Fruit fly (Drosophila melanogaster) Kc167 (cell line): ENCODE measurements around the gene Ns1.

Experiments
- Myc ChIP-seq: fragments of >200 bp; optimal IDR thresholded peaks from 2 replicates; lab custom pipeline; 2017; ENCODE audit warnings: missing external identifiers
- Sin3A ChIP-seq: fragments of >200 bp; optimal IDR thresholded peaks from 2 replicates; lab custom pipeline; 2018; ENCODE audit warnings: missing external identifiers
- h ChIP-seq: fragments of >200 bp; optimal IDR thresholded peaks from 3 replicates; lab custom pipeline; 2018; ENCODE audit warnings: missing external identifiers
- insv ChIP-seq: fragments of >200 bp; optimal IDR thresholded peaks from 3 replicates; lab custom pipeline; 2018; ENCODE audit warnings: missing external identifiers
- psq ChIP-seq: fragments of >200 bp; optimal IDR thresholded peaks from 2 replicates; lab custom pipeline; 2017; ENCODE audit warnings: missing external identifiers
- ttk ChIP-seq: sonication (Bioruptor generic); optimal IDR thresholded peaks from 2 replicates; lab custom pipeline; 2017; ENCODE audit warnings: missing external identifiers

The Ns1 gene

DNA sequence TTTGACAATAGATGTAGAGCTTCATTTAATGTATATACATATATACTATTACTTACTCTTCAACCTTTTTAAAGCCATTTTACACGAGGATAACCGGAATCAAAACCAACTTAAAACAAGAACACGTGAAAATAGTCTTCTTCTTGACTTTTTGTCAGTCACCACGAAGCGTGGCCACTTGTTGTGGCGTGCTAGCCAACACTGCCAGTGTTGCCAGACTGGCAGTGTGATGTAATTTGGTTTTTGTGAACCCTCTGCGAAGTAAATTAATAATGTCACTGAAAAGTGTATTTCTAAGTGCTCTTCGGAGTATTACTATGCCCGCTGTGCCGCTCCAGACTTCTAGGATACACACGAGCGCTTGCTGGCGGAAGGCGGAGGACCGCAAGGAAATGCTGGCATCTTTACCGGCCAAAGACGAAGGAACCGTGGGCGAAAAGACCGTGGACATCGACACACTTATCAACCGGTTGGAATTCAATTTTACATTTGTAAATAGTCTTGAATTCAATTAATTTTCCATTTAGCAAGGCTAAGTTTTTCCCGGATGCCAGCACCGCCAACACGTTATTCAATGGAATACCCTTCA, at the start of gene Ns1, which contains the start of gene mRpS11:
Gene Ns1 (minus strand): TSS at position 150 of the 589 bp plus-strand sequence.
Gene mRpS11 (plus strand): TSS at position 207 of the 589 bp plus-strand sequence.
- TF ChIP-seq Sin3A (lab: Kevin White, UChicago) = no peak
- TF ChIP-seq insv (lab: Kevin White, UChicago) = no peak
- no peak for TF ChIP-seq psq (lab: Kevin White, UChicago)
- no peak for TF ChIP-seq ttk (lab: Kevin White, UChicago)
- no peak for TF ChIP-seq Myc (lab: Kevin White, UChicago)
- no peak for TF ChIP-seq h (lab: Kevin White, UChicago)

DNA sequence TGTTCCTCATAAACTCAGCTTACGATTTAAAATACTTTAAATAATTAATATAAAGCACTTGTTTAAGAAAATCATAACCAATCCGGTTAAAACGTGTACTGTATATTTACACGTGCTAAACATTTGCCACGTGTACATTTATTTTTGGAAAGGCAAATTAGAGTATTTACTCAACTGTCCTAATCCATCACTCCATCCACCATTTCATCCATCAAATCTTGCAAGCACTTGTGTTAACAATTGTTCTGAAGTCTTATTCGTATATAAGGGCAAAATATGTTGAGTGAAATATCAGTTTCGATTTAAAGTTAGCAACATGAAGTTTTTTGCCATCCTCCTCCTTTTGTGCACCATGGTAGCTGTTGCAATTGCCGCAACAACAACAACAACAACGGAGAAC, 48.8 kb upstream of the Ns1 start, which contains the start of gene CG42779:
Gene CG42779 (plus strand): TSS at position 301 of the 400 bp plus-strand sequence.
- TF ChIP-seq insv (lab: Kevin White, UChicago) (no peak), h (lab: Kevin White, UChicago) (no peak), Sin3A (lab: Kevin White, UChicago) (no peak), psq (lab: Kevin White, UChicago) (no peak), Myc (lab: Kevin White, UChicago) (no peak), ttk (lab: Kevin White, UChicago) (no peak)

DNA sequence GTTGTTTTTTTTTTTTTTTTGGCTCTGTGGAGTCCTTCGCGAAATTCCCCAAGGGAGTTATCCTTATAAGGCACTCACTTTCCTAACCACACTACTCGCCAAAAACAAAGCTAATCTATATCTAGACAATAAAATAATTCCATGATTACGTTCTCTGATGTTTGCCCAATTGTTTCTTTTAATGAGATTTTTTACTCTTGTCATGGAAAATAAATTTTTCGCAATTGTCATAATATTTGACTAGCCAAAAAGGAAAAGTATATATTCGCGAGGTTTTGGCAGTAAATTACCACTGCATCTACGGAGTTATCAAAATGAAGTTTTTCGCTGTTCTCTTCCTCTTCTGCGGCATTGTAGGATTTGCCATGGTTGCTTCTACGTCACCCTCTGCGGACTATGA, 47.7 kb upstream of the Ns1 start, which contains the start of gene CG34278:
Gene CG34278 (plus strand): TSS at position 301 of the 400 bp plus-strand sequence.
- TF ChIP-seq h (lab: Kevin White, UChicago) (no peak), Sin3A (lab: Kevin White, UChicago) (no peak), psq (lab: Kevin White, UChicago) (no peak), ttk (lab: Kevin White, UChicago) (no peak), Myc (lab: Kevin White, UChicago) (no peak), insv (lab: Kevin White, UChicago) (no peak)

DNA sequence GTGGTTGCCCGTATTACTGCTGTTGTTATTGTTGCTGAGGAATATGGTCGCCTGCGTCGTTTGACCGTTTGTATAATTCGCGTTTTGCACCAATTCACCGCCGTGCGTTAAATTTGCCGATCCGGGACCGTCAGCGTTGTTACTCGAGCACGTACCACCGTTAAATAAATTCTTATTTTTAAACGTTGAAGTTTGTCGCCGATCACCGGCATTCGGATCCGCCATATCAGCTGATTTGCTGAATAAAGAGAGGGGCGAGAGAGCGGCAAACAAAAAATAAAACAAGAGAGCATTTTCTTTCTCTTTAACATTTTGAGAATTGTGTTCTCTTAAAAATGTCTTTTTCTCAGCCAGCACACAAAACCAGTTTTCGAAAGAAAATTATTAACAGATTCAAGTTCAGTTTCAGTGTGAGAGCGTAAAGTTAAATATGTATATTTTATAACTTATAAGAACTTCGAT, 46.5 kb upstream of the Ns1 start:
- no peak for TF ChIP-seq insv (lab: Kevin White, UChicago)
- TF ChIP-seq Myc (lab: Kevin White, UChicago) = no peak
- TF ChIP-seq psq (lab: Kevin White, UChicago) = no peak
- no peak for TF ChIP-seq Sin3A (lab: Kevin White, UChicago)
- TF ChIP-seq h (lab: Kevin White, UChicago) = no peak
- TF ChIP-seq ttk (lab: Kevin White, UChicago) = no peak

DNA sequence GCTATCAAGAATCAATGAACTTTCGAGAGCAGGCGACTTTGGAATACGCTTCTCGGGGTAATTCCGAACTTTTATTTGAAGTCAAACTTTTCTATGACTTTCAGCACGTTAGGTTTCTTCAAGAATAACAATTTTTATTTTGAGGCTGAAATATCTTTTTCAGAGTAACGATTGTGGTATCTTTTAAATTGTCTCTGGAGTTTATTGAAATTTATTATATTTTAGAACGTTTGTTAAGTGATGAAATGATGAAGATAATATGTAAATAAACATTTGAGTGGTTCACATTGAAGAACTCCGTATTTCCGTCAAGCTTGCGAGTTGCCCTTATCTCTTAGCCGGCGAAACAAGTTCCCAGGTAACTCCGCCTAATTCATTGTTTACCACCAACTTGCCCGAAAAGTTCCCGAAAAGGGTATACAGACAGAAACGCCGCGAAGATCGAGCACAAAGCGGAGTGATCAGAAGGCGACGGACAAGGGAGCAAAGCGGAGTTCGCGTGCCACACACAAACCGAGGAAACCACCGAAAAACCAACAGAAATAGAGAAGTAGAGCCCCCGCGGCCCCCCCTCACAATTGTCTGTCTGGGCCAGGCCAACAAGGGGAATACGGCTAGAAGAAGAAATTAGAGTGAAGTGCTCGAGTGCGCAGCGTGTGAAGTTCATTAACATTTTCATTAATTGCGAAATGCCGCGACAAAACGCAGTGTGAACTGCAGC, 45.3 kb upstream of the Ns1 start:
- TF ChIP-seq h (lab: Kevin White, UChicago) = no peak

DNA sequence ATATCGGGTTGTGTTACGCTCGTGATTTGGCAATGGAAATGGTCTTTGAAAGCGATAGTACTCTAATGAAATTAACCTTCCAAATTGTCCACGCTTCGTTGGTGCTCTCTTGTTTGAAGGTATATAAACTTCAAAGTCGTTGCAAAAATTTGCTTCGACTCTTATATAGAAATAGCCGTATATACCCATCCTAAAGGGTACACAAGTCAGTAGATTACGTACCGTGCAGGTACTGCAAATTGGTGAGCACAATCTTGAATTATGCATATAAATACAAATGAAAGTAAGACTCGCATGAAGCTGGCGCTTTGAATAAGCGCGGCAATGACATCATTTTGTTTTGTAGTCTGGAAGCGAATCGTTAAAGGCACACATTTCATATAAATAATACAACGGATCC, 43.8 kb upstream of the Ns1 start:
- TF ChIP-seq ttk (lab: Kevin White, UChicago) = no peak
- TF ChIP-seq Sin3A (lab: Kevin White, UChicago) = no peak
- TF ChIP-seq h (lab: Kevin White, UChicago) = no peak
- TF ChIP-seq insv (lab: Kevin White, UChicago) = no peak
- TF ChIP-seq psq (lab: Kevin White, UChicago) = no peak
- TF ChIP-seq Myc (lab: Kevin White, UChicago) = no peak

DNA sequence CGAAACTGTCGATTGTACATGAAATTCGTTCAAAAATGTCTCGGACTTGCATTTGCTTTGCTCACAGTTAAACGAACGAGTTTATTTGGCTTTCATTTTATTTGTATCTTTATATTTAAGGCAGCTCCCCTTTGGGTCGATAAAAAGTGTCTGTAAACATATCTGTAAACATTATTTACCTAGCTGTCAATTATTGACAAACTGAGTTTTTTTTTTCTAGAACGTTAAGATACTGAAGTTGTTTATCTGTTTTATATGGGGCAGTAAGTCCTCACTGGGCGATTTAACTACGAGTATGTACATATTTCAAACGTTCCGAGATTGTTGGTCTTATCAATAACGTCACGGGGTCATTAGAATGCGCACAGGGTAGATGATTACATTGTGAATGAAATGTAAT, 43.2 kb upstream of the Ns1 start:
- no peak for TF ChIP-seq ttk (lab: Kevin White, UChicago)
- TF ChIP-seq psq (lab: Kevin White, UChicago) = no peak
- no peak for TF ChIP-seq Sin3A (lab: Kevin White, UChicago)
- TF ChIP-seq insv (lab: Kevin White, UChicago) = no peak
- TF ChIP-seq h (lab: Kevin White, UChicago) = no peak
- no peak for TF ChIP-seq Myc (lab: Kevin White, UChicago)

DNA sequence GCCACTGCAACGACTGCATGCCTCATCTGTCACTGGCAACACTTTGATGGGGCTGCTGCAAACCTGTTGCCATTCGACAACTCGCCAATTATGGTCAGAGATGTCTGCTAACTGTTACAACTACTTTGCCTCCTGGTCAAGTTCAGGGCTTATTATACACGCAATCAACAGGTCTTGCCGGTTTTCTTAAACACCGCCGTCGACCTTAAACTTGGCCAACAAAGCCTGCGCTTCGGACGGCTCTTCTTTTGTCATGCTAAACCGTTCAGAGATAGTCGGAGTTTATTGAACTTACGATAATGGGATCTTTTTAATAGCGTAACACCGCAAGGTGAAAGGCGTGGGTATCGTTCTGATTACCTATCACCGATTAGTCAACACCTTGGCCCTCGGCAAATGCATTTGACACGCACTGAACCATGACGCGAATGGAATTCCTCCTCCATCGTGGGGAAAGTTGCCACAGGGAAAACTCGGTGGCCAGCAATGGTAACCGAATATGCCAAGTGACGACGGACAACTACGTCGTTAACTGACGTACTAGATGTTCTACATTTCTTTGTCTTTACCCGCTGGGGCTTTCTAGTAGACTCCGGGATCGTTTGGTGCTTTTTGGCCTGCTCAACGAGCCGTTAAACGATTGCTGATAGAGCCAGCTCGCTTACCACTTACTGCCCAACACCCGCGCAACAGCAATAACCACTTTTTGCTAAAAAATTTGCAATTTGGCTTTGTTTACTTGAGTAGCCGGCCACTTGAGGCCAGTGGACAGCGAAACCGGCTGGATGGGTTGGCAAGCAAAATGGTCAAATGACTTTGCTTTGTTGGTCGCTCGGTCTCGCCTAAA, 38.6 kb upstream of the Ns1 start:
- no peak for TF ChIP-seq ttk (lab: Kevin White, UChicago)
- TF ChIP-seq h (lab: Kevin White, UChicago) = no peak
- no peak for TF ChIP-seq Myc (lab: Kevin White, UChicago)
- no peak for TF ChIP-seq Sin3A (lab: Kevin White, UChicago)
- TF ChIP-seq insv (lab: Kevin White, UChicago) = no peak
- TF ChIP-seq psq (lab: Kevin White, UChicago) = no peak

DNA sequence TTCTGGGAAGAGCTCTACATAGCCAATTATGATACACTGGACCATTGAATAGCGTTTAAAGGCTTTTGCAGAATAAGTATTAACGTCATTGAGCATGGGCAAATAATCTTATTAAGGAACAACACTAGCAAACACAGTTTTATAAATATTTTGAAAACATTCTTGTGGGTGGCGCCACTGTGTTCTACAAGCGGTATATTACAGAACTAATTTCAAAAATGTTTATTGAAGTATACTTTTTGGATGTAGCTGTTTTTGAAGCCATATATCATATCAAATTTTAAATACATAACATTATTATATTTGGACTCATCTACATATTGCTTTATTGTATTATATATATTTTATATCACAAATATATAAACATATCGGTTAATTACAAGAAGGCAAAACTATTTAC, 36.4 kb upstream of the Ns1 start:
- TF ChIP-seq insv (lab: Kevin White, UChicago) (no peak), Myc (lab: Kevin White, UChicago) (no peak), ttk (lab: Kevin White, UChicago) (no peak), psq (lab: Kevin White, UChicago) (no peak), Sin3A (lab: Kevin White, UChicago) (no peak), h (lab: Kevin White, UChicago) (no peak)

DNA sequence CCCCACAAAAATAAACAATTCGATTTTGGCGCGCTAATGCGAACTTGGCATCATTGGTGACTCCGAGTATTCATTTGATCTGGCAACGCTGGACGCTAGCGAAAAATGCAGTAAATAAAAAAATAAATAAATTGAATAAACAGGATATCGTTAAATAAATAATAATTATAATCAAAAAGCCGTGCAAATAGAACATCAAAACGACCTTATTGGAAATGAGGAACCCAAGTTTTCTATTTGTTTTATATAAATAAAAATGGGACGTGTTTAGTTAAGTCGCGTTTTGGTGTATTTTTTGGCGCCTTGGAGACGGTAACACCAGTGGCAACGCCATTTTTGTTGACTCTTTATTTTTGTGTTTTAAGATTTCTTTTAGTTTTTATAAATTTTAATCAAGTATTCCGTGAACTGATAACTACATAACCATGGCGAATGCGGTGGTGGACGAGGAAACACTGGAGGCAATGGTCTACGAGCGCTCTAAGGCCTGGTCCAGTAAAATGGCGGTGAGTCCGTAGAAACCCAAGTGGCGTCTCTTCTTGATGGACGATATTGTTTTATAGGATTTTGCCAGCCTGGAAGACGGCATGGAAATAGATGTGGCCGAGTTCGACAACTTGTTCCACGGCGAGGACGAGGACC, 15.6 kb upstream of the Ns1 start, which contains the start of gene cal1:
Gene cal1 (plus strand): TSS at position 304 of the 642 bp plus-strand sequence.
- TF ChIP-seq ttk (lab: Kevin White, UChicago) = no peak
- no peak for TF ChIP-seq psq (lab: Kevin White, UChicago)
- TF ChIP-seq insv (lab: Kevin White, UChicago) = no peak
- TF ChIP-seq Sin3A (lab: Kevin White, UChicago) = no peak
- no peak for TF ChIP-seq h (lab: Kevin White, UChicago)
- no peak for TF ChIP-seq Myc (lab: Kevin White, UChicago)
